Fruit fly (Drosophila melanogaster) Kc167 (cell line): ENCODE results near the gene CG10137.

Source experiments
- Sin3A ChIP-seq: fragments of >200 bp; optimal IDR thresholded peaks from 2 replicates; lab custom pipeline; 2018; ENCODE audit warnings: missing external identifiers
- insv ChIP-seq: fragments of >200 bp; optimal IDR thresholded peaks from 3 replicates; lab custom pipeline; 2018; ENCODE audit warnings: missing external identifiers
- psq ChIP-seq: fragments of >200 bp; optimal IDR thresholded peaks from 2 replicates; lab custom pipeline; 2017; ENCODE audit warnings: missing external identifiers
- ttk ChIP-seq: sonication (Bioruptor generic); optimal IDR thresholded peaks from 2 replicates; lab custom pipeline; 2017; ENCODE audit warnings: missing external identifiers

dm6 chr2L:19518636-19519086 is 7.8 kb upstream of the CG10137 start, which contains the start of gene CG10132:
- TF ChIP-seq psq (lab: Kevin White, UChicago) (no peak), ttk (lab: Kevin White, UChicago) (no peak), Sin3A (lab: Kevin White, UChicago) (no peak), insv (lab: Kevin White, UChicago) (no peak)
